ENCODE assay signal across 1 fruit fly cellular context in the genomic region with DNA sequence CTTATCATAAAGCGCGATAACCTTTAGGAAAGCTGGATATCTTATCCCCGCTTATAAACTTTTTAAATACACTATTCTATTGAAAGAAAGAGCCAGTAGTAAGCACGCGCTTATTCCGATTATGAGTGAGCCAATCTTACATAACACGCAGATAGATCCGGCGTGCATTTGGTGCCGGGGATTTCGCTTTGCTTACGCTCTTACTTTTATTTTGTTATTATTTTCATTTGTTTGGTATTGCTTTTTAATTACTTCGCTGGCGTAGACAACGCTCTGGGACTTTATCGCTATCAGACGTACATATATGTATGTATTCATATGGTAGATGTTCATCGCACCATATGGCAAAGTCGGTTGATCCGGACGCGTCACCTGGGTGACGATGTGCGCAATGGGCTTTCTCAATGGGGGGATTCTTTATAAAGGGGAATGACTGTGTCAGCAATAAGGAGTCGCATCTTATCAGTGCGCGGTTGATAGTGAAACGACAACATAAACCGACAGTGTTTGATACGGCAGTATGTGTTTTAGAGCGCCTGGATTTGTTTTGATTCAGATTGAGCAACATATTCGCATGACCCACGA.
TF ChIP-seq lines count a peak whose summit lies in the region.

No protein-coding gene starts in this region.

TF ChIP-seq in whole organism, embryonic, 481 proteins besides CTCF, POLR2A, EP300 and RAD21 (continued from another document):
- no peak for TF ChIP-seq Ptx1 (GFP tag; IDR thresholded peaks at IDR 0.05; lab: Robert Waterston, UW)
- TF ChIP-seq CG8944 (GFP tag; optimal IDR thresholded peaks at IDR 0.05; lab: Kevin White, UChicago) = no peak
- no peak for TF ChIP-seq shn (GFP tag; optimal IDR thresholded peaks at IDR 0.05; lab: Kevin White, UChicago)
- TF ChIP-seq CG15514 (GFP tag; optimal IDR thresholded peaks at IDR 0.05; lab: Kevin White, UChicago) = no peak
- TF ChIP-seq Lim3 (GFP tag; IDR thresholded peaks at IDR 0.05; lab: Robert Waterston, UW) = no peak
- TF ChIP-seq chinmo (GFP tag; IDR thresholded peaks at IDR 0.05; lab: Robert Waterston, UW; ENCODE audit: partially characterized antibody) = 0 out of 4 replicates have a peak, but pooled peaks have one; percentile 27
- TF ChIP-seq mirr (GFP tag; optimal IDR thresholded peaks at IDR 0.05; lab: Kevin White, UChicago) = peak; percentile 39
- TF ChIP-seq CG12942 (GFP tag; optimal IDR thresholded peaks at IDR 0.05; lab: Kevin White, UChicago) = no peak
- peak; percentile 72 for TF ChIP-seq CG34376 (GFP tag; optimal IDR thresholded peaks at IDR 0.05; lab: Kevin White, UChicago)
- no peak for TF ChIP-seq Poxn (GFP tag; IDR thresholded peaks at IDR 0.05; lab: Robert Waterston, UW)
- TF ChIP-seq ato (GFP tag; IDR thresholded peaks at IDR 0.05; lab: Robert Waterston, UW; ENCODE audit: partially characterized antibody) = no peak
- TF ChIP-seq HmgZ (tag; optimal IDR thresholded peaks at IDR 0.05; lab: Kevin White, UChicago) = peak; percentile 29
- no peak for TF ChIP-seq CG2678 (tag; optimal IDR thresholded peaks at IDR 0.05; lab: Kevin White, UChicago)
- TF ChIP-seq CG10274 (GFP tag; optimal IDR thresholded peaks at IDR 0.05; lab: Kevin White, UChicago) = no peak
- no peak for TF ChIP-seq insv (GFP tag; optimal IDR thresholded peaks at IDR 0.05; lab: Kevin White, UChicago)
- TF ChIP-seq CG16863 (GFP tag; optimal IDR thresholded peaks at IDR 0.05; lab: Kevin White, UChicago) = no peak
- no peak for TF ChIP-seq ash1 (GFP tag; optimal IDR thresholded peaks at IDR 0.05; lab: Kevin White, UChicago)
- TF ChIP-seq stc (GFP tag; IDR thresholded peaks at IDR 0.05; lab: Robert Waterston, UW) = no peak
- peak; percentile 64 for TF ChIP-seq grn (GFP tag; optimal IDR thresholded peaks at IDR 0.05; lab: Kevin White, UChicago)
- peak; percentile 75 for TF ChIP-seq sug (tag; optimal IDR thresholded peaks at IDR 0.05; lab: Kevin White, UChicago)
- no peak for TF ChIP-seq CG2120 (GFP tag; optimal IDR thresholded peaks at IDR 0.05; lab: Kevin White, UChicago)
- TF ChIP-seq nmo (GFP tag; optimal IDR thresholded peaks at IDR 0.05; lab: Kevin White, UChicago) = no peak
- no peak for TF ChIP-seq HLH54F (GFP tag; optimal IDR thresholded peaks at IDR 0.05; lab: Kevin White, UChicago)
- no peak for TF ChIP-seq CG15601 (tag; optimal IDR thresholded peaks at IDR 0.05; lab: Kevin White, UChicago)
- TF ChIP-seq CG9609 (GFP tag; optimal IDR thresholded peaks at IDR 0.05; lab: Kevin White, UChicago) = no peak
- no peak for TF ChIP-seq ci (GFP tag; IDR thresholded peaks at IDR 0.05; lab: Robert Waterston, UW)
- TF ChIP-seq CG16813 (GFP tag; IDR thresholded peaks at IDR 0.05; lab: Robert Waterston, UW; ENCODE audit: partially characterized antibody) = no peak
- no peak for TF ChIP-seq CG30020 (tag; optimal IDR thresholded peaks at IDR 0.05; lab: Kevin White, UChicago)
- no peak for TF ChIP-seq pho (GFP tag; optimal IDR thresholded peaks at IDR 0.05; lab: Kevin White, UChicago)
- no peak for TF ChIP-seq Lpt (GFP tag; optimal IDR thresholded peaks at IDR 0.05; lab: Kevin White, UChicago)
- TF ChIP-seq lab (GFP tag; optimal IDR thresholded peaks at IDR 0.05; lab: Kevin White, UChicago) = peak; percentile 25
- peak; percentile 54 for TF ChIP-seq grau (tag; optimal IDR thresholded peaks at IDR 0.05; lab: Kevin White, UChicago)
- peak; percentile 50; the same call in 1 of the 2 replicates for TF ChIP-seq GATAe (GFP tag; conservative IDR thresholded peaks at IDR 0.05; lab: Robert Waterston, UW)
- TF ChIP-seq CG5245 (GFP tag; optimal IDR thresholded peaks at IDR 0.05; lab: Kevin White, UChicago) = no peak
- TF ChIP-seq CG17328 (GFP tag; IDR thresholded peaks at IDR 0.05; lab: Robert Waterston, UW) = no peak
- no peak for TF ChIP-seq Meics (GFP tag; optimal IDR thresholded peaks at IDR 0.05; lab: Kevin White, UChicago)
- TF ChIP-seq sob (GFP tag; IDR thresholded peaks at IDR 0.05; lab: Robert Waterston, UW) = no peak
- TF ChIP-seq Pdp1 (GFP tag; optimal IDR thresholded peaks at IDR 0.05; lab: Kevin White, UChicago) = peak in 1 of 2 experiments; percentile 90
- TF ChIP-seq pb (GFP tag; optimal IDR thresholded peaks at IDR 0.05; lab: Kevin White, UChicago) = no peak
- TF ChIP-seq wek (GFP tag; optimal IDR thresholded peaks at IDR 0.05; lab: Kevin White, UChicago) = peak; percentile 80
